Worm (Caenorhabditis elegans) whole organism, L2 larva: ENCODE results near the gene srbc-34.

Source experiments
- F13H6.1 ChIP-seq: sonication (generic microtip); optimal IDR thresholded peaks from 2 replicates; lab custom pipeline; 2016; ENCODE audit warnings: missing genetic modification characterization, missing compliant biosample characterization
- Y55F3AM.14 ChIP-seq: fragments of 200-800 bp; sonication (Bioruptor generic); optimal IDR thresholded peaks from 2 replicates; lab custom pipeline; 2018; ENCODE audit warnings: mild to moderate bottlenecking, missing genetic modification characterization, missing compliant biosample characterization
- aly-2 ChIP-seq: fragments of 150-350 bp; optimal IDR thresholded peaks from 2 replicates; lab custom pipeline; 2014; ENCODE audit warnings: missing biosample characterization, missing genetic modification characterization
- ama-1 ChIP-seq: fragments of 150-350 bp; optimal IDR thresholded peaks from 2 replicates; lab custom pipeline; 2018; ENCODE audit warnings: inconsistent platforms
- blmp-1 ChIP-seq: sonication (generic microtip); optimal IDR thresholded peaks from 2 replicates; lab custom pipeline; 2017; ENCODE audit warnings: missing genetic modification characterization, mild to moderate bottlenecking, missing compliant biosample characterization, antibody characterized with exemption, moderate library complexity; ENCODE audit not compliant: insufficient read depth
- ceh-16 ChIP-seq: fragments of 150-350 bp; optimal IDR thresholded peaks from 2 replicates; lab custom pipeline; 2014; ENCODE audit warnings: missing biosample characterization, missing genetic modification characterization
- ceh-82 ChIP-seq: fragments of 150-350 bp; optimal IDR thresholded peaks from 2 replicates; lab custom pipeline; 2014; ENCODE audit warnings: missing biosample characterization, missing genetic modification characterization
- crh-2 ChIP-seq: sonication (generic microtip); optimal IDR thresholded peaks from 2 replicates; lab custom pipeline; 2017; ENCODE audit warnings: missing biosample characterization, missing genetic modification characterization
- dmd-4 ChIP-seq: sonication (generic microtip); optimal IDR thresholded peaks from 2 replicates; lab custom pipeline; 2017; ENCODE audit warnings: missing biosample characterization, missing genetic modification characterization
- egl-27 ChIP-seq: sonication (generic microtip); optimal IDR thresholded peaks from 3 replicates; lab custom pipeline; 2017; ENCODE audit warnings: missing biosample characterization, missing genetic modification reagents, missing genetic modification characterization
- elt-1 ChIP-seq: fragments of 150-350 bp; optimal IDR thresholded peaks from 2 replicates; lab custom pipeline; 2014; ENCODE audit warnings: missing biosample characterization, missing genetic modification characterization
- elt-3 ChIP-seq: sonication (generic microtip); optimal IDR thresholded peaks from 2 replicates; lab custom pipeline; 2017; ENCODE audit warnings: missing biosample characterization, missing genetic modification characterization
- fos-1 ChIP-seq: fragments of 150-350 bp; optimal IDR thresholded peaks from 2 replicates; lab custom pipeline; 2014; ENCODE audit warnings: missing biosample characterization, missing genetic modification characterization
- gmeb-1 ChIP-seq: fragments of 150-350 bp; optimal IDR thresholded peaks from 2 replicates; lab custom pipeline; 2014; ENCODE audit warnings: missing biosample characterization, missing genetic modification characterization
- lin-11 ChIP-seq: fragments of 150-350 bp; sonication (generic microtip); optimal IDR thresholded peaks from 2 replicates; lab custom pipeline; 2014; ENCODE audit warnings: missing biosample characterization, missing genetic modification characterization, inconsistent platforms, mixed read lengths
- lin-13 ChIP-seq: fragments of 150-350 bp; optimal IDR thresholded peaks from 2 replicates; lab custom pipeline; 2014; ENCODE audit warnings: missing biosample characterization, missing genetic modification reagents, missing genetic modification characterization
- lin-39 ChIP-seq: fragments of 150-350 bp; optimal IDR thresholded peaks from 2 replicates; lab custom pipeline; 2014; ENCODE audit warnings: missing biosample characterization, missing genetic modification reagents, missing genetic modification characterization
- lsy-2 ChIP-seq, 2 experiments: fragments of 150-350 bp in 1 of 2; sonication (generic microtip) in 1 of 2; optimal IDR thresholded peaks; 2 replicates each; lab custom pipeline; 2014 to 2017; ENCODE audit warnings: missing biosample characterization in 2 of 2, missing genetic modification characterization in 2 of 2
- mab-5 ChIP-seq: fragments of 150-350 bp; optimal IDR thresholded peaks from 2 replicates; lab custom pipeline; 2014; ENCODE audit warnings: missing biosample characterization, missing genetic modification characterization
- mbf-1 ChIP-seq: sonication (generic microtip); optimal IDR thresholded peaks from 2 replicates; lab custom pipeline; 2017; ENCODE audit warnings: missing biosample characterization, missing genetic modification characterization
- nhr-10 ChIP-seq: sonication (generic microtip); optimal IDR thresholded peaks from 2 replicates; lab custom pipeline; 2017; ENCODE audit warnings: missing biosample characterization, missing genetic modification characterization
- nhr-11 ChIP-seq: fragments of 150-350 bp; optimal IDR thresholded peaks from 2 replicates; lab custom pipeline; 2014; ENCODE audit warnings: missing biosample characterization, missing genetic modification characterization
- nhr-12 ChIP-seq: fragments of 150-350 bp; optimal IDR thresholded peaks from 2 replicates; lab custom pipeline; 2014; ENCODE audit warnings: missing biosample characterization, missing genetic modification characterization
- nhr-129 ChIP-seq: fragments of 150-350 bp; optimal IDR thresholded peaks from 2 replicates; lab custom pipeline; 2014; ENCODE audit warnings: missing biosample characterization, missing genetic modification characterization
- nhr-21 ChIP-seq: fragments of 150-350 bp; optimal IDR thresholded peaks from 2 replicates; lab custom pipeline; 2014; ENCODE audit warnings: missing biosample characterization, missing genetic modification characterization
- nhr-237 ChIP-seq: fragments of 150-350 bp; optimal IDR thresholded peaks from 2 replicates; lab custom pipeline; 2014; ENCODE audit warnings: missing biosample characterization, missing genetic modification characterization
- nhr-25 ChIP-seq: fragments of 150-350 bp; sonication (generic microtip); optimal IDR thresholded peaks from 3 replicates; lab custom pipeline; 2014; ENCODE audit warnings: missing biosample characterization, missing genetic modification characterization
- nhr-77 ChIP-seq: fragments of 150-350 bp; optimal IDR thresholded peaks from 2 replicates; lab custom pipeline; 2014; ENCODE audit warnings: missing biosample characterization, missing genetic modification characterization
- peb-1 ChIP-seq: fragments of 150-350 bp; optimal IDR thresholded peaks from 2 replicates; lab custom pipeline; 2014; ENCODE audit warnings: missing biosample characterization, missing genetic modification characterization
- sem-4 ChIP-seq: fragments of 150-350 bp; optimal IDR thresholded peaks from 2 replicates; lab custom pipeline; 2014; ENCODE audit warnings: missing biosample characterization, missing genetic modification reagents, missing genetic modification characterization
- skn-1 ChIP-seq: sonication (generic microtip); optimal IDR thresholded peaks from 2 replicates; lab custom pipeline; 2017; ENCODE audit warnings: missing biosample characterization, missing genetic modification characterization
- sma-3 ChIP-seq: sonication (generic microtip); optimal IDR thresholded peaks from 2 replicates; lab custom pipeline; 2016; ENCODE audit warnings: missing genetic modification reagents, missing genetic modification characterization, missing compliant biosample characterization
- sma-9 ChIP-seq, 2 experiments: fragments of 150-350 bp in 1 of 2; sonication (generic microtip) in 1 of 2; optimal IDR thresholded peaks; 2 replicates each; lab custom pipeline; 2014 to 2016; ENCODE audit warnings: missing genetic modification characterization in 2 of 2, mild to moderate bottlenecking in 1 of 2, missing biosample characterization in 1 of 2, missing compliant biosample characterization in 1 of 2, missing genetic modification reagents in 1 of 2, moderate library complexity in 1 of 2
- snpc-4 ChIP-seq: fragments of 150-350 bp; optimal IDR thresholded peaks from 2 replicates; lab custom pipeline; 2014; ENCODE audit warnings: missing biosample characterization, missing genetic modification characterization
- unc-39 ChIP-seq: fragments of 150-350 bp; optimal IDR thresholded peaks from 2 replicates; lab custom pipeline; 2014; ENCODE audit warnings: missing biosample characterization, missing genetic modification characterization
- unc-55 ChIP-seq: fragments of 150-350 bp; sonication (generic microtip); optimal IDR thresholded peaks from 3 replicates; lab custom pipeline; 2014; ENCODE audit warnings: missing biosample characterization, missing genetic modification reagents, missing genetic modification characterization
- zag-1 ChIP-seq: fragments of 150-350 bp; optimal IDR thresholded peaks from 2 replicates; lab custom pipeline; 2014; ENCODE audit warnings: missing biosample characterization, missing genetic modification characterization
- ztf-1 ChIP-seq: fragments of 200-800 bp; sonication (Bioruptor generic); conservative IDR thresholded peaks from 2 replicates; pipeline ENCODE4 v1.3.6; 2022; ENCODE audit warnings: missing genetic modification characterization, missing compliant biosample characterization
- ztf-11 ChIP-seq: sonication (generic microtip); optimal IDR thresholded peaks from 2 replicates; lab custom pipeline; 2017; ENCODE audit warnings: missing biosample characterization, missing genetic modification characterization
- ztf-4 ChIP-seq: fragments of 150-350 bp; optimal IDR thresholded peaks from 2 replicates; lab custom pipeline; 2014; ENCODE audit warnings: missing biosample characterization, missing genetic modification characterization

The srbc-34 gene

DNA sequence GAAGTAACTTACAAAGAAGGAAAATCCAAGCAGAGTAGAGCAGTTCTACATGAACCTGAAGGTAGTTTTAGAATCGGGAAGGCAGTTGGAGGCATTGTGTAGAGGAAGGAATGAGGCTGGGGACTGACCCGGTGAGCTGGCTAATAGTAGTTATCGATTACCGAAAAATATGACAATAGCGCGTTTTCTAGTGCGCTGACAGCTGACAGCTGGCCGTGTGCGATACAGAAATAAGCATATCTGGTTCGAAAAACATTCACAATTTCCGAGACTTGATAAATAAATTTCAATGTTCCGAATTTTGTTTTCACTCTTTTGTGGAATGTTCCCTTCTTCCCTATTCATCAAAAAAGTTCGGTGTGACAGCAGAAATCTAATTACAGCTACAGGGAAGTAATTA lies at the start of gene srbc-34, which contains the start of gene fbxb-59:
TSS of gene srbc-34 (plus strand) at position 233 of the 400 bp plus-strand sequence.
TSS of gene fbxb-59 (minus strand) at position 101 of the 400 bp plus-strand sequence.
- TF ChIP-seq ztf-1 (no peak), egl-27 (tag; lab: Kevin White, UChicago) (no peak)

DNA sequence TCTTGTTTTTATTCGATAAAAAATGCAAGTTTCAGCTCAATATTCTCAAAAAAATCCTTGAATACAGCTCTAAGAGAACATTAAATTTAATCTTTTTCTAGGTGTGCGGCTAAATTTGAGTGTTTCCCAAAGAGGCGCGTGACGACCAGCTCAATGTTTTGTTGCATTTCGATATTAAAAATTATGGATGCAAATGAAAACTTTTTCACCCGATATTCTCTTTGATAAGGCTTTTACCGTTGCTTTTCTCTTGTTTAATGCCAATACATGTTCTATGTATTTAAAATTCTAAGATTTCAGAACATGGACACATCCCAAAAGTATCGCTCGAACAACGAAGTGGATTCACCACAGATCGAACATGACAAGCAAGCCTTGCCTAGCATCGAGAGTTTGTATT lies 47.9 kb upstream of the srbc-34 start, which contains the start of gene F19B2.6:
TSS of gene F19B2.6 (plus strand) at position 301 of the 400 bp plus-strand sequence.
- TF ChIP-seq gmeb-1 (tag; lab: Kevin White, UChicago) (no peak), crh-2 (no peak), nhr-21 (tag; lab: Kevin White, UChicago) (no peak), mbf-1 (tag; lab: Kevin White, UChicago) (no peak), peb-1 (tag; lab: Kevin White, UChicago) (no peak), nhr-129 (no peak), ztf-4 (tag; lab: Kevin White, UChicago) (no peak), aly-2 (tag; lab: Kevin White, UChicago) (no peak), unc-55 (GFP tag; lab: Kevin White, UChicago) (no peak), ztf-11 (tag; lab: Kevin White, UChicago) (no peak), blmp-1 (tag; lab: Kevin White, UChicago) (no peak), sma-3 (GFP tag; lab: Kevin White, UChicago) (no peak), Y55F3AM.14 (GFP tag; lab: Kevin White, UChicago) (no peak)

DNA sequence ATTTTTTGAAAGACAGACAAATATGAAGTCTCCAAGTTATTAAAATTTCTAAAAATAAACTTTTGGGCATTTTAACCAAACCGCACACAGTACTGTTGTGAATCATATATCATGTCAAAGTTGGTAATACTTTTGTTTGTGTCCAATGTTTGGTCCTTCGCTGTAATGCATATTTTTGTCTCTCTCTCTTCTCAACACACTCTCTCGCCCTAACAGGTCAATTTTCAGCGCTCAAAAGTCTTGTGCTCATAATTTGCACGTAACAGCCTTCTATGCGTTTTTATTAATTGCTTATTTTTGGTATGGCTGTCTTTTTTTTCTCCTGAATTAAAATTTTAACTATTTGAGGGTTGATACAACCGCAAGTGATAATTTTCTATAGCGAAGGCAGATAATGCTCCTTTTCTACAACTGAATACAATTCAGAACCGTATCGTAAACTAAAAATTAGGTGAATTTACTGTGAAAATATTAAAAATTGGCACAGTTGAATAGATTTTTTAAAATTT lies 44.3 kb upstream of the srbc-34 start:
- TF ChIP-seq mab-5 (tag; lab: Kevin White, UChicago) (no peak), Y55F3AM.14 (GFP tag; lab: Kevin White, UChicago) (no peak), ceh-16 (tag; lab: Kevin White, UChicago) (no peak), nhr-21 (tag; lab: Kevin White, UChicago) (no peak), elt-3 (tag; lab: Kevin White, UChicago) (no peak), sma-3 (GFP tag; lab: Kevin White, UChicago) (no peak), nhr-11 (tag; lab: Kevin White, UChicago) (no peak), unc-55 (GFP tag; lab: Kevin White, UChicago) (no peak), elt-1 (tag; lab: Kevin White, UChicago) (no peak), gmeb-1 (tag; lab: Kevin White, UChicago) (no peak), blmp-1 (tag; lab: Kevin White, UChicago) (no peak), nhr-237 (tag; lab: Kevin White, UChicago) (no peak), ama-1 (lab: Kevin White, UChicago) (no peak), lsy-2 (tag; optimal IDR thresholded peaks at IDR 0.05; lab: Kevin White, UChicago) (no peak), egl-27 (tag; lab: Kevin White, UChicago) (no peak), ztf-11 (tag; lab: Kevin White, UChicago) (no peak)

DNA sequence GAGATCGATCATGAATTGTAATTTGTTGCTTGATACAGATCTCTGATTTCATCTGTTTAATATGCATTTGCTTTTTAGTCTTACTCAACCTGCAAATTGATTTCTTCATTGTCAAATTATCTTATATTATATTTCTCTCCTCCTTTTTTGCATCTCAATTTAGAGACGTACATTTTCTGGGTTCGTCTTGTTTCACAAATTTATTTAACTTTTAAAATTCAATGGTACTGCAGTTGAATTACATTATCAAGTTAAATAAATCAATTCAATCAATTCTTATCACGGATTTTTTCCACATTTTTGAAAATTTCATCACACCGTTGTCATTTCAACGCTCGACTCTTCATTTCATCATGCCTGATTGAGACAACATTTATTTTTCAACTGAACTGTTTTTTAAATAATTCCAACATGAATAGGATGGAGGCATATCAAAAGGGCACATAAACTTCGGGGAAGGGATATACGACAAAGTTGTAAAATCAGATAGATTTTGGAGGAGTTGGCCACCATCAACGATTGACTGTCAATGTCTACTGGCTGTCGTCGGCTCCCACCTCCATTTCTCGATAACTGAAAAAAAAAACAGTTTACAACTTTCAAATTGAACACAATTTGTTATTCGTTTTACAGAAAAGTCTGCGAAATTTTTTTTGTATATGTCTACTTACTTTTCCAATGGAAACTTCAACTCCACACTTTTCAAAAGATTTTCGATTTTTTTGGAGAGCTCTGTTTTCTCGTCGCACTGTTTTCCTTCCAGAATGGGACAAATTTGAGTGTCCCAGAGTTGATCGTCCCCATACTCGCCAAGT lies 43.6 kb upstream of the srbc-34 start:
- TF ChIP-seq sma-9 (GFP tag; optimal IDR thresholded peaks at IDR 0.05; lab: Kevin White, UChicago) (peak; percentile 17), sma-9 (tag; optimal IDR thresholded peaks at IDR 0.05; lab: Kevin White, UChicago) (no peak), sem-4 (tag; lab: Kevin White, UChicago) (no peak), zag-1 (tag; lab: Kevin White, UChicago) (no peak), ztf-1 (no peak), crh-2 (peak; percentile 30), nhr-25 (tag; lab: Kevin White, UChicago) (no peak), F13H6.1 (no peak), fos-1 (tag; lab: Kevin White, UChicago) (peak; percentile 23), ceh-82 (tag; lab: Kevin White, UChicago) (no peak), unc-39 (tag; lab: Kevin White, UChicago) (no peak), egl-27 (tag; lab: Kevin White, UChicago) (no peak), aly-2 (tag; lab: Kevin White, UChicago) (no peak), ama-1 (lab: Kevin White, UChicago) (peak; percentile 86), sma-3 (GFP tag; lab: Kevin White, UChicago) (no peak), blmp-1 (tag; lab: Kevin White, UChicago) (no peak), nhr-237 (tag; lab: Kevin White, UChicago) (no peak), mbf-1 (tag; lab: Kevin White, UChicago) (no peak), nhr-77 (no peak), lin-11 (tag; lab: Kevin White, UChicago) (no peak), nhr-21 (tag; lab: Kevin White, UChicago) (no peak), gmeb-1 (tag; lab: Kevin White, UChicago) (peak; percentile 73), skn-1 (tag; lab: Kevin White, UChicago) (no peak), elt-1 (tag; lab: Kevin White, UChicago) (no peak), lin-39 (tag; lab: Kevin White, UChicago) (no peak), peb-1 (tag; lab: Kevin White, UChicago) (no peak), nhr-10 (tag; lab: Kevin White, UChicago) (no peak), ztf-11 (tag; lab: Kevin White, UChicago) (no peak), dmd-4 (tag; lab: Kevin White, UChicago) (no peak), mab-5 (tag; lab: Kevin White, UChicago) (no peak), nhr-12 (tag; lab: Kevin White, UChicago) (no peak), ceh-16 (tag; lab: Kevin White, UChicago) (no peak), snpc-4 (tag; lab: Kevin White, UChicago) (no peak), lin-13 (GFP tag; lab: Kevin White, UChicago) (peak; percentile 27), elt-3 (tag; lab: Kevin White, UChicago) (no peak)
